Fruit fly (Drosophila melanogaster) whole organism, embryonic: ENCODE results near the gene phr6-4.
A peak's percentile ranks its signal among the peaks of the same experiment; 100 is the strongest.

Source experiments
- Antp ChIP-seq: fragments of 200-800 bp; sonication (Bioruptor generic); optimal IDR thresholded peaks from 3 replicates; lab custom pipeline; 2016; ENCODE audit warnings: missing biosample characterization, missing genetic modification characterization
- B-H1 ChIP-seq: fragments of 200-800 bp; sonication (Bioruptor generic); IDR thresholded peaks from 3 replicates; pipeline ENCODE4 v1.3.6; 2022; ENCODE audit warnings: missing biosample characterization, missing genetic modification characterization
- BEAF-32 ChIP-seq: fragments of 200-800 bp; sonication (Bioruptor generic); optimal IDR thresholded peaks from 3 replicates; lab custom pipeline; 2017; ENCODE audit warnings: missing biosample characterization, missing genetic modification characterization, mild to moderate bottlenecking, moderate library complexity, missing genetic modification reagents
- Bdp1 ChIP-seq: fragments of 200-800 bp; sonication (Bioruptor generic); optimal IDR thresholded peaks from 3 replicates; lab custom pipeline; 2016; ENCODE audit warnings: missing biosample characterization, missing genetic modification characterization
- CG10267 ChIP-seq: fragments of 200-800 bp; sonication (Bioruptor generic); optimal IDR thresholded peaks from 2 replicates; lab custom pipeline; 2018; ENCODE audit warnings: missing biosample characterization, mild to moderate bottlenecking, missing genetic modification characterization, moderate library complexity
- CG11560 ChIP-seq: fragments of 200-800 bp; sonication (Bioruptor generic); IDR thresholded peaks from 3 replicates; pipeline ENCODE4 v1.3.6; 2022; ENCODE audit warnings: missing biosample characterization, missing genetic modification characterization
- CG12236 ChIP-seq: fragments of 200-800 bp; sonication (Bioruptor generic); optimal IDR thresholded peaks from 2 replicates; lab custom pipeline; 2016; ENCODE audit warnings: missing biosample characterization, missing genetic modification characterization
- CG13624 ChIP-seq: fragments of 200-800 bp; sonication (Bioruptor generic); optimal IDR thresholded peaks from 2 replicates; lab custom pipeline; 2016; ENCODE audit warnings: missing biosample characterization, missing genetic modification characterization
- CG13894 ChIP-seq: fragments of 200-800 bp; sonication (Bioruptor generic); optimal IDR thresholded peaks from 3 replicates; lab custom pipeline; 2018; ENCODE audit warnings: missing biosample characterization, mild to moderate bottlenecking, missing genetic modification characterization, moderate library complexity
- CG1529 ChIP-seq: fragments of 200-800 bp; sonication (Bioruptor generic); optimal IDR thresholded peaks from 3 replicates; lab custom pipeline; 2018; ENCODE audit warnings: missing biosample characterization, missing genetic modification characterization
- CG1832 ChIP-seq: fragments of 200-800 bp; sonication (Bioruptor generic); optimal IDR thresholded peaks from 2 replicates; lab custom pipeline; 2017; ENCODE audit warnings: missing biosample characterization, mild to moderate bottlenecking, missing genetic modification characterization, inconsistent platforms
- CG3847 ChIP-seq: fragments of 200-800 bp; sonication (Bioruptor generic); IDR thresholded peaks from 2 replicates; pipeline ENCODE4 v1.3.6; 2022; ENCODE audit warnings: missing biosample characterization, missing genetic modification characterization
- CG7786 ChIP-seq: fragments of 200-800 bp; sonication (Bioruptor generic); optimal IDR thresholded peaks from 2 replicates; lab custom pipeline; 2016; ENCODE audit warnings: missing biosample characterization, missing genetic modification characterization
- CG8290 ChIP-seq, 3 experiments: fragments of 200-800 bp; sonication (Bioruptor generic); optimal IDR thresholded peaks; 2 replicates each; lab custom pipeline; 2016 to 2019; ENCODE audit warnings: missing biosample characterization in 3 of 3, missing genetic modification characterization in 3 of 3, mild to moderate bottlenecking in 2 of 3, moderate library complexity in 1 of 3
- CG8944 ChIP-seq: fragments of 200-800 bp; sonication (Bioruptor generic); optimal IDR thresholded peaks from 3 replicates; lab custom pipeline; 2016; ENCODE audit warnings: missing biosample characterization, missing genetic modification characterization
- CTCF ChIP-seq: fragments of 200-800 bp; sonication (Bioruptor generic); optimal IDR thresholded peaks from 2 replicates; lab custom pipeline; 2017; ENCODE audit warnings: missing biosample characterization, mild to moderate bottlenecking, missing genetic modification characterization, moderate library complexity
- D19B ChIP-seq: fragments of 200-800 bp; sonication (Bioruptor generic); optimal IDR thresholded peaks from 2 replicates; lab custom pipeline; 2017; ENCODE audit warnings: missing biosample characterization, mild to moderate bottlenecking, missing genetic modification characterization
- Dip2 ChIP-seq: fragments of 200-800 bp; sonication (Bioruptor generic); IDR thresholded peaks from 2 replicates; pipeline ENCODE4 v1.3.6; 2022; ENCODE audit warnings: missing biosample characterization, missing genetic modification characterization
- Dip3 ChIP-seq: fragments of 200-800 bp; sonication (Bioruptor generic); optimal IDR thresholded peaks from 3 replicates; lab custom pipeline; 2016; ENCODE audit warnings: missing biosample characterization, missing genetic modification characterization
- Drgx ChIP-seq: fragments of 200-800 bp; sonication (Bioruptor generic); IDR thresholded peaks from 2 replicates; pipeline ENCODE4 v1.3.6; 2022; ENCODE audit warnings: missing biosample characterization, missing genetic modification characterization
- Ets65A ChIP-seq: fragments of 200-800 bp; sonication (Bioruptor generic); peaks from one replicate; lab custom pipeline; 2016; ENCODE audit warnings: missing biosample characterization, missing genetic modification characterization
- HHEX ChIP-seq: fragments of 200-800 bp; sonication (Bioruptor generic); optimal IDR thresholded peaks from 3 replicates; lab custom pipeline; 2017; ENCODE audit warnings: missing biosample characterization, mild to moderate bottlenecking, missing genetic modification characterization, missing genetic modification reagents
- Hr3 ChIP-seq: fragments of 200-800 bp; sonication (Bioruptor generic); optimal IDR thresholded peaks from 3 replicates; lab custom pipeline; 2016; ENCODE audit warnings: missing biosample characterization, missing genetic modification characterization
- NfI ChIP-seq: fragments of 200-800 bp; sonication (Bioruptor generic); optimal IDR thresholded peaks from 3 replicates; lab custom pipeline; 2018; ENCODE audit warnings: missing biosample characterization, mild to moderate bottlenecking, missing genetic modification characterization, moderate library complexity
- Oaz ChIP-seq: fragments of 200-800 bp; sonication (Bioruptor generic); IDR thresholded peaks from 2 replicates; pipeline ENCODE4 v1.3.6; 2022; ENCODE audit warnings: missing biosample characterization, missing genetic modification characterization
- Sry-β ChIP-seq: fragments of 200-800 bp; sonication (Bioruptor generic); optimal IDR thresholded peaks from 2 replicates; lab custom pipeline; 2018; ENCODE audit warnings: missing biosample characterization, mild to moderate bottlenecking, missing genetic modification characterization, moderate library complexity
- Stat92E ChIP-seq, 3 experiments: fragments of >200 bp in 2 of 3; fragments of 200-800 bp in 1 of 3; sonication (Bioruptor generic) in 1 of 3; optimal IDR thresholded peaks; 2 replicates each; lab custom pipeline; 2017 to 2019; ENCODE audit warnings: missing biosample characterization in 3 of 3, missing genetic modification characterization in 3 of 3, mild to moderate bottlenecking in 1 of 3, moderate library complexity in 1 of 3
- TFAM ChIP-seq: fragments of 200-800 bp; sonication (Bioruptor generic); optimal IDR thresholded peaks from 2 replicates; lab custom pipeline; 2017; ENCODE audit warnings: missing biosample characterization, missing genetic modification characterization, inconsistent platforms
- Taf1 ChIP-seq: fragments of 200-800 bp; sonication (Bioruptor generic); IDR thresholded peaks from 2 replicates; pipeline ENCODE4 v1.3.6; 2022; ENCODE audit warnings: missing biosample characterization, missing genetic modification characterization
- Vsx1 ChIP-seq: fragments of 200-800 bp; sonication (Bioruptor generic); optimal IDR thresholded peaks from 2 replicates; lab custom pipeline; 2017; ENCODE audit warnings: missing biosample characterization, mild to moderate bottlenecking, missing genetic modification characterization, missing genetic modification reagents
- bbx ChIP-seq: fragments of 200-800 bp; sonication (Bioruptor generic); IDR thresholded peaks from 2 replicates; pipeline ENCODE4 v1.3.6; 2022; ENCODE audit warnings: missing biosample characterization, missing genetic modification characterization; ENCODE audit not compliant: partially characterized antibody
- bigmax ChIP-seq: fragments of 200-800 bp; sonication (Bioruptor generic); optimal IDR thresholded peaks from 2 replicates; lab custom pipeline; 2018; ENCODE audit warnings: missing biosample characterization, mild to moderate bottlenecking, missing genetic modification characterization
- bsh ChIP-seq, 2 experiments: fragments of 200-800 bp; sonication (Bioruptor generic); optimal IDR thresholded peaks; 2 replicates each; lab custom pipeline; 2017 to 2018; ENCODE audit warnings: mild to moderate bottlenecking in 2 of 2, missing biosample characterization in 2 of 2, missing genetic modification characterization in 2 of 2, moderate library complexity in 1 of 2
- fd96Cb ChIP-seq: fragments of 200-800 bp; sonication (Bioruptor generic); optimal IDR thresholded peaks from 2 replicates; lab custom pipeline; 2018; ENCODE audit warnings: missing biosample characterization, mild to moderate bottlenecking, missing genetic modification characterization, moderate library complexity
- fu2 ChIP-seq: fragments of 200-800 bp; sonication (Bioruptor generic); optimal IDR thresholded peaks from 2 replicates; lab custom pipeline; 2016; ENCODE audit warnings: missing biosample characterization, missing genetic modification characterization
- gcm ChIP-seq: fragments of 200-800 bp; sonication (Bioruptor generic); optimal IDR thresholded peaks from 2 replicates; lab custom pipeline; 2019; ENCODE audit warnings: missing biosample characterization, mild to moderate bottlenecking, missing genetic modification characterization, moderate library complexity
- gfzf ChIP-seq: fragments of 200-800 bp; sonication (Bioruptor generic); optimal IDR thresholded peaks from 2 replicates; lab custom pipeline; 2016; ENCODE audit warnings: missing biosample characterization, mild to moderate bottlenecking, missing genetic modification characterization, moderate library complexity
- inv ChIP-seq: fragments of 200-800 bp; sonication (Bioruptor generic); IDR thresholded peaks from 2 replicates; pipeline ENCODE4 v1.3.6; 2022; ENCODE audit warnings: missing biosample characterization, missing genetic modification characterization; ENCODE audit not compliant: partially characterized antibody
- klu ChIP-seq: fragments of 200-800 bp; sonication (Bioruptor generic); IDR thresholded peaks from 2 replicates; pipeline ENCODE4 v1.3.6; 2022; ENCODE audit warnings: missing biosample characterization, missing genetic modification characterization
- mam ChIP-seq: fragments of 200-800 bp; sonication (Bioruptor generic); optimal IDR thresholded peaks from 3 replicates; lab custom pipeline; 2016; ENCODE audit warnings: missing biosample characterization, missing genetic modification characterization
- odd ChIP-seq: fragments of 200-800 bp; sonication (Bioruptor generic); optimal IDR thresholded peaks from 2 replicates; lab custom pipeline; 2017; ENCODE audit warnings: missing biosample characterization, mild to moderate bottlenecking, missing genetic modification characterization
- rib ChIP-seq: fragments of 200-800 bp; sonication (Bioruptor generic); IDR thresholded peaks from 2 replicates; pipeline ENCODE4 v1.3.6; 2022; ENCODE audit warnings: missing biosample characterization, missing genetic modification characterization
- slp2 ChIP-seq: fragments of 200-800 bp; sonication (Bioruptor generic); optimal IDR thresholded peaks from 2 replicates; lab custom pipeline; 2016; ENCODE audit warnings: missing biosample characterization, missing genetic modification characterization
- sna ChIP-seq: fragments of 200-800 bp; sonication (Bioruptor generic); IDR thresholded peaks from 2 replicates; pipeline ENCODE4 v1.3.6; 2022; ENCODE audit warnings: missing biosample characterization, missing genetic modification characterization; ENCODE audit not compliant: partially characterized antibody
- sob ChIP-seq: fragments of 200-800 bp; sonication (Bioruptor generic); IDR thresholded peaks from 2 replicates; pipeline ENCODE4 v1.3.6; 2022; ENCODE audit warnings: missing biosample characterization, missing genetic modification characterization
- sqz ChIP-seq: fragments of 200-800 bp; sonication (Bioruptor generic); optimal IDR thresholded peaks from 3 replicates; lab custom pipeline; 2018; ENCODE audit warnings: missing biosample characterization, mild to moderate bottlenecking, missing genetic modification characterization
- sug ChIP-seq: fragments of 200-800 bp; optimal IDR thresholded peaks from 2 replicates; lab custom pipeline; 2019; ENCODE audit warnings: missing biosample characterization, mild to moderate bottlenecking, missing genetic modification characterization, moderate library complexity
- trem ChIP-seq: fragments of 200-800 bp; optimal IDR thresholded peaks from 3 replicates; lab custom pipeline; 2019; ENCODE audit warnings: missing biosample characterization, mild to moderate bottlenecking, missing genetic modification characterization, moderate library complexity
- twi ChIP-seq: fragments of 200-800 bp; optimal IDR thresholded peaks from 2 replicates; lab custom pipeline; 2019; ENCODE audit warnings: missing biosample characterization, mild to moderate bottlenecking, missing genetic modification characterization, moderate library complexity
- wek ChIP-seq: fragments of 200-800 bp; sonication (Bioruptor generic); optimal IDR thresholded peaks from 3 replicates; lab custom pipeline; 2018; ENCODE audit warnings: missing biosample characterization, mild to moderate bottlenecking, missing genetic modification characterization, moderate library complexity
- zfh1 ChIP-seq: fragments of 200-800 bp; sonication (Bioruptor generic); IDR thresholded peaks from 3 replicates; pipeline ENCODE4 v1.3.6; 2022; ENCODE audit warnings: missing biosample characterization, missing genetic modification characterization

Gene phr6-4

dm6 chr2L:20675875-20676274, 30.3 kb upstream of the phr6-4 start, which contains the start of the genes CG31678 and IKKepsilon (continued):
- TF ChIP-seq sob (GFP tag; lab: Robert Waterston, UW), result peak; percentile 57
- no peak for TF ChIP-seq HHEX (GFP tag; lab: Kevin White, UChicago)
- TF ChIP-seq gcm (GFP tag; lab: Kevin White, UChicago), result no peak
- peak; percentile 34 for TF ChIP-seq Hr3 (GFP tag; lab: Kevin White, UChicago)
- TF ChIP-seq gfzf, result no peak
- no peak for TF ChIP-seq Antp
- no peak for TF ChIP-seq fu2
- TF ChIP-seq rib, result no peak
- no peak for TF ChIP-seq Dip2
- TF ChIP-seq slp2 (GFP tag; lab: Kevin White, UChicago), result no peak
- no peak for TF ChIP-seq Vsx1 (GFP tag; lab: Kevin White, UChicago)
- TF ChIP-seq sug, result peak; percentile 30
- TF ChIP-seq CG8290 (GFP tag; optimal IDR thresholded peaks at IDR 0.05; lab: Kevin White, UChicago), result peak; percentile 2
- TF ChIP-seq CG8290 (tag; optimal IDR thresholded peaks at IDR 0.05; lab: Kevin White, UChicago), result no peak
- TF ChIP-seq sqz (GFP tag; lab: Kevin White, UChicago), result no peak
- TF ChIP-seq CG7786 (GFP tag; lab: Kevin White, UChicago), result no peak
- TF ChIP-seq Bdp1 (GFP tag; lab: Kevin White, UChicago), result no peak
- peak in 1 of 2 experiments; percentile 25 for TF ChIP-seq bsh (GFP tag; optimal IDR thresholded peaks at IDR 0.05; lab: Kevin White, UChicago)
- peak; percentile 85 for TF ChIP-seq BEAF-32 (GFP tag; lab: Kevin White, UChicago)
- TF ChIP-seq Taf1 (GFP tag; lab: Robert Waterston, UW), result no peak
- peak; percentile 39; the same call in 1 of the 2 replicates for TF ChIP-seq CG3847 (GFP tag; lab: Robert Waterston, UW)
- TF ChIP-seq Stat92E (GFP tag; optimal IDR thresholded peaks at IDR 0.05; lab: Kevin White, UChicago), result no peak
- peak; percentile 87 for TF ChIP-seq bbx (GFP tag; lab: Robert Waterston, UW)
- TF ChIP-seq CG8944, result no peak
- TF ChIP-seq zfh1, result peak; percentile 25; the same call in 1 of the 3 replicates
- TF ChIP-seq odd (GFP tag; lab: Kevin White, UChicago), result no peak
- TF ChIP-seq D19B (GFP tag; lab: Kevin White, UChicago), result no peak
- peak; percentile 88 for TF ChIP-seq inv
- no peak for TF ChIP-seq CG13894 (tag; lab: Kevin White, UChicago)
- no peak for TF ChIP-seq CG1832 (GFP tag; lab: Kevin White, UChicago)
- TF ChIP-seq B-H1 (GFP tag; lab: Robert Waterston, UW), result no peak
- peak; percentile 71 for TF ChIP-seq trem (tag; lab: Kevin White, UChicago)
- TF ChIP-seq Dip3 (GFP tag; lab: Kevin White, UChicago), result no peak
- peak; percentile 90 for TF ChIP-seq sna
- no peak for TF ChIP-seq klu (GFP tag; lab: Robert Waterston, UW)
- no peak for TF ChIP-seq CG1529 (GFP tag; lab: Kevin White, UChicago)
- TF ChIP-seq CTCF (GFP tag; lab: Kevin White, UChicago), result no peak
- peak; percentile 10 for TF ChIP-seq mam (GFP tag; lab: Kevin White, UChicago)
- TF ChIP-seq Oaz, result no peak
- no peak for TF ChIP-seq fd96Cb
- no peak for TF ChIP-seq twi (tag; lab: Kevin White, UChicago)
- peak; percentile 47 for TF ChIP-seq CG10267
- peak; percentile 59 for TF ChIP-seq Ets65A (GFP tag; lab: Kevin White, UChicago)
- no peak for TF ChIP-seq CG12236 (GFP tag; lab: Kevin White, UChicago)
- peak; percentile 88 for TF ChIP-seq Sry-β (GFP tag; lab: Kevin White, UChicago)
- no peak for TF ChIP-seq TFAM
- TF ChIP-seq NfI (GFP tag; lab: Kevin White, UChicago), result peak; percentile 34
- no peak for TF ChIP-seq bigmax (GFP tag; lab: Kevin White, UChicago)
- no peak for TF ChIP-seq Drgx (GFP tag; lab: Robert Waterston, UW)
- TF ChIP-seq CG13624 (GFP tag; lab: Kevin White, UChicago), result no peak
- no peak for TF ChIP-seq CG11560
- no peak for TF ChIP-seq wek (GFP tag; lab: Kevin White, UChicago)
